Worm (Caenorhabditis elegans) whole organism, L3 larva: Measurements from ENCODE around the gene pmpl-1.

ENCODE experiments used
- ZK546.5 ChIP-seq: sonication (generic microtip); optimal IDR thresholded peaks from 2 replicates; lab custom pipeline; 2017; ENCODE audit warnings: missing biosample characterization, missing genetic modification characterization
- aly-2 ChIP-seq: fragments of 150-350 bp; optimal IDR thresholded peaks from 2 replicates; lab custom pipeline; 2014; ENCODE audit warnings: missing biosample characterization, missing genetic modification characterization
- ceh-16 ChIP-seq: sonication (generic microtip); optimal IDR thresholded peaks from 2 replicates; lab custom pipeline; 2017; ENCODE audit warnings: missing biosample characterization, missing genetic modification characterization
- ceh-28 ChIP-seq: fragments of 150-350 bp; optimal IDR thresholded peaks from 2 replicates; lab custom pipeline; 2014; ENCODE audit warnings: missing biosample characterization, missing genetic modification reagents, missing genetic modification characterization
- ceh-82 ChIP-seq: fragments of 150-350 bp; optimal IDR thresholded peaks from 2 replicates; lab custom pipeline; 2014; ENCODE audit warnings: missing biosample characterization, missing genetic modification characterization
- ceh-9 ChIP-seq: sonication (generic microtip); optimal IDR thresholded peaks from 2 replicates; lab custom pipeline; 2018; ENCODE audit warnings: missing biosample characterization, missing genetic modification characterization
- egl-27 ChIP-seq: sonication (generic microtip); optimal IDR thresholded peaks from 4 replicates; lab custom pipeline; 2017; ENCODE audit warnings: missing biosample characterization, missing genetic modification reagents, missing genetic modification characterization
- elt-1 ChIP-seq: fragments of 150-350 bp; optimal IDR thresholded peaks from 2 replicates; lab custom pipeline; 2014; ENCODE audit warnings: missing biosample characterization, missing genetic modification characterization
- elt-2 ChIP-seq: sonication (generic microtip); optimal IDR thresholded peaks from 2 replicates; lab custom pipeline; 2016; ENCODE audit warnings: missing genetic modification reagents, mild to moderate bottlenecking, missing genetic modification characterization, missing compliant biosample characterization
- elt-3 ChIP-seq, 3 experiments: fragments of 150-350 bp in 1 of 3; sonication (generic microtip) in 2 of 3; optimal IDR thresholded peaks; 2 replicates in 2 of 3; 4 replicates in 1 of 3; lab custom pipeline; 2014 to 2017; ENCODE audit warnings: missing biosample characterization in 3 of 3, missing genetic modification characterization in 3 of 3
- eor-1 ChIP-seq, 2 experiments: fragments of 150-350 bp; optimal IDR thresholded peaks; 2 replicates each; lab custom pipeline; 2014 to 2018; ENCODE audit warnings: missing biosample characterization in 2 of 2, missing genetic modification characterization in 2 of 2
- fos-1 ChIP-seq: fragments of 150-350 bp; optimal IDR thresholded peaks from 2 replicates; lab custom pipeline; 2014; ENCODE audit warnings: missing biosample characterization, missing genetic modification characterization
- hmg-11 ChIP-seq: sonication (generic microtip); optimal IDR thresholded peaks from 2 replicates; lab custom pipeline; 2016; ENCODE audit warnings: missing genetic modification characterization, missing compliant biosample characterization
- jun-1 ChIP-seq: fragments of 150-350 bp; optimal IDR thresholded peaks from 2 replicates; lab custom pipeline; 2014; ENCODE audit warnings: missing biosample characterization, missing genetic modification reagents, missing genetic modification characterization
- lin-15B ChIP-seq: fragments of 150-350 bp; optimal IDR thresholded peaks from 2 replicates; lab custom pipeline; 2014; ENCODE audit warnings: missing biosample characterization, missing genetic modification characterization
- lsy-12 ChIP-seq: sonication (generic microtip); optimal IDR thresholded peaks from 2 replicates; lab custom pipeline; 2016; ENCODE audit warnings: mild to moderate bottlenecking, missing genetic modification characterization, missing compliant biosample characterization
- mdl-1 ChIP-seq: fragments of 150-350 bp; optimal IDR thresholded peaks from 2 replicates; lab custom pipeline; 2014; ENCODE audit warnings: missing biosample characterization, missing genetic modification characterization
- mml-1 ChIP-seq: fragments of 150-350 bp; sonication (generic microtip); optimal IDR thresholded peaks from 3 replicates; lab custom pipeline; 2014; ENCODE audit warnings: missing biosample characterization, missing genetic modification characterization
- nhr-23 ChIP-seq: fragments of 150-350 bp; optimal IDR thresholded peaks from 2 replicates; lab custom pipeline; 2014; ENCODE audit warnings: missing biosample characterization, missing genetic modification reagents, missing genetic modification characterization
- nhr-28 ChIP-seq: fragments of 150-350 bp; optimal IDR thresholded peaks from 2 replicates; lab custom pipeline; 2014; ENCODE audit warnings: missing biosample characterization, missing genetic modification characterization
- nhr-43 ChIP-seq: sonication (generic microtip); optimal IDR thresholded peaks from 2 replicates; lab custom pipeline; 2016; ENCODE audit warnings: mild to moderate bottlenecking, missing genetic modification characterization, missing compliant biosample characterization; ENCODE audit not compliant: poor library complexity, severe bottlenecking
- nhr-67 ChIP-seq: fragments of 150-350 bp; optimal IDR thresholded peaks from 2 replicates; lab custom pipeline; 2014; ENCODE audit warnings: missing biosample characterization, missing genetic modification characterization
- pha-4 ChIP-seq: fragments of 150-350 bp; optimal IDR thresholded peaks from 2 replicates; lab custom pipeline; 2014; ENCODE audit warnings: missing biosample characterization, missing genetic modification reagents, missing genetic modification characterization
- pqm-1 ChIP-seq: fragments of 150-350 bp; optimal IDR thresholded peaks from 2 replicates; lab custom pipeline; 2017; ENCODE audit warnings: missing biosample characterization, missing genetic modification characterization, inconsistent platforms
- sea-2 ChIP-seq: fragments of 150-350 bp; sonication (generic microtip); optimal IDR thresholded peaks from 4 replicates; lab custom pipeline; 2014; ENCODE audit warnings: missing biosample characterization, missing genetic modification reagents, missing genetic modification characterization
- skn-1 ChIP-seq: fragments of 150-350 bp; optimal IDR thresholded peaks from 2 replicates; lab custom pipeline; 2014; ENCODE audit warnings: missing biosample characterization, missing genetic modification characterization
- tbx-2 ChIP-seq: sonication (generic microtip); optimal IDR thresholded peaks from 2 replicates; lab custom pipeline; 2016; ENCODE audit warnings: mild to moderate bottlenecking, missing genetic modification characterization, missing compliant biosample characterization
- unc-62 ChIP-seq: fragments of 150-350 bp; sonication (generic microtip); optimal IDR thresholded peaks from 4 replicates; lab custom pipeline; 2014; ENCODE audit warnings: missing biosample characterization, missing genetic modification reagents, missing genetic modification characterization
- zag-1 ChIP-seq: fragments of 150-350 bp; optimal IDR thresholded peaks from 2 replicates; lab custom pipeline; 2014; ENCODE audit warnings: missing biosample characterization, missing genetic modification characterization

Gene pmpl-1

DNA sequence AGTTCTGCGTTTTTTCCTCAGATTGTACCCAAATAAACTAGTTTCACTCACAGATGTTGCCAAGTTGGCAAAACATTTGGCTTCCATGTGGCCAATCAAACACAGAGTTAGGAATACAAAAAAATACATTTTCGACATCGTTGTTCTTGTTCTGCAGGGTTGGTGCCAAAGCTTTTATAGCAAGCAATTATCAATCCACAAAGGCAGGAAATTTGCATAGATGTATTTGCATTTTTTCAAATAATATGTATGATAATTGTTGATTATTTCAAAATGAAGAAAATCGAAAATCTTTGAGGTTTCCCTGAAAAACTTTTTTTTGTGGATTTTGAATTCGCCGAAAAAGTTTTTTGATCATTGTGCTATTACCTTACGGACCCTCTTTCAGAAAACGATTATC, 25.4 kb upstream of the pmpl-1 start, which contains the start of gene T14G12.11:
T14G12.11 (minus strand) TSS at position 138 of the 400 bp plus-strand sequence.
- TF ChIP-seq jun-1 (tag; lab: Kevin White, UChicago) (no peak), ceh-28 (no peak), elt-3 (tag; optimal IDR thresholded peaks at IDR 0.05; lab: Kevin White, UChicago) (no peak), nhr-43 (tag; lab: Kevin White, UChicago) (no peak), fos-1 (no peak)
- TF ChIP-seq, all 47 proteins: peak for 0

- TF ChIP-seq tbx-2 (tag; lab: Kevin White, UChicago) (no peak), hmg-11 (tag; lab: Kevin White, UChicago) (no peak), fos-1 (no peak)
These were observed 23.5 kb upstream of the pmpl-1 start, which contains the start of gene F47B7.3 for ce11 chrX:3764295-3764694. Gene F47B7.3 (minus strand): TSS chrX:3764395.

DNA sequence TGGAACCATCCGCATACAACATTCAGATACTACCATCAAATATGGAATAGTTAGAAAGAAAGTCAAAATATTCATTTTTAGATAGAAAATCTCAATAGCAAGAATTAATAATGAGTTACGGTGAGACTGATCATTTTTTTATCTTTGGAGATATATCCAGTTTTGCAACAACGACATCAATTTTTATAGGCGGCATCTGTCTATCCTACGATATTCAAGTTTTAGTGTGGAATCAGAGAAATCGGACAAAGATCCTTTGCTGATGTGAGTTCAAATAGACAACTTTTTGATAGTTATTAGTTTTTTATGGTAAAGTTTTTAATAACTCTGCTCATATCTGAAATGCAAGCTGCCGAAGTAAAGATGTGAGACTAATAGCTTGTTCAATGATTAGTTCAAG, 21.3 kb upstream of the pmpl-1 start, which contains the start of gene F47B7.4:
F47B7.4 (minus strand) TSS at position 101 of the 400 bp plus-strand sequence.
- TF ChIP-seq ceh-16 (tag; lab: Kevin White, UChicago) (no peak), jun-1 (tag; lab: Kevin White, UChicago) (no peak), lin-15B (no peak), nhr-67 (tag; lab: Kevin White, UChicago) (no peak), ceh-28 (no peak), elt-2 (tag; lab: Kevin White, UChicago) (no peak), unc-62 (GFP tag; lab: Kevin White, UChicago) (no peak), mdl-1 (tag; lab: Kevin White, UChicago) (no peak), nhr-23 (tag; lab: Kevin White, UChicago) (no peak)

- no peak for TF ChIP-seq pha-4 (tag; lab: Kevin White, UChicago)
- TF ChIP-seq eor-1 (tag; optimal IDR thresholded peaks at IDR 0.05; lab: Kevin White, UChicago), result no peak
- no peak for TF ChIP-seq ZK546.5
- TF ChIP-seq nhr-28 (tag; lab: Kevin White, UChicago), result no peak
- TF ChIP-seq hmg-11 (tag; lab: Kevin White, UChicago), result no peak
- TF ChIP-seq nhr-43 (tag; lab: Kevin White, UChicago), result no peak
- no peak for TF ChIP-seq ceh-28
- no peak for TF ChIP-seq skn-1 (tag; lab: Kevin White, UChicago)
- no peak for TF ChIP-seq zag-1 (tag; lab: Kevin White, UChicago)
- no peak for TF ChIP-seq ceh-16 (tag; lab: Kevin White, UChicago)
- TF ChIP-seq ceh-82 (tag; lab: Kevin White, UChicago), result no peak
- TF ChIP-seq elt-3 (tag; optimal IDR thresholded peaks at IDR 0.05; lab: Kevin White, UChicago), result no peak
- TF ChIP-seq ceh-9 (tag; lab: Kevin White, UChicago), result no peak
- no peak for TF ChIP-seq fos-1
- no peak for TF ChIP-seq lsy-12 (tag; lab: Kevin White, UChicago)
- TF ChIP-seq aly-2 (tag; lab: Kevin White, UChicago), result no peak
- no peak for TF ChIP-seq mml-1 (tag; lab: Kevin White, UChicago)
- no peak for TF ChIP-seq egl-27
- no peak for TF ChIP-seq pqm-1 (tag; lab: Kevin White, UChicago)
These were observed 19.1 kb upstream of the pmpl-1 start, which contains the start of gene F47B7.5 for ce11 chrX:3768717-3769116. Gene F47B7.5 (minus strand): TSS chrX:3768817.

- TF ChIP-seq elt-2 (tag; lab: Kevin White, UChicago) (peak; percentile 24), nhr-23 (tag; lab: Kevin White, UChicago) (peak; percentile 6), lsy-12 (tag; lab: Kevin White, UChicago) (no peak), pha-4 (tag; lab: Kevin White, UChicago) (peak; percentile 53)
These were observed 15.4 kb upstream of the pmpl-1 start, which contains the start of gene F47B7.2 for ce11 chrX:3772405-3772804. Gene F47B7.2 (plus strand): TSS chrX:3772762.

ce11 chrX:3773233-3773632, 14.6 kb upstream of the pmpl-1 start:
- TF ChIP-seq elt-1 (tag; lab: Kevin White, UChicago) (no peak), sea-2 (GFP tag; lab: Kevin White, UChicago) (no peak), nhr-23 (tag; lab: Kevin White, UChicago) (peak; percentile 42)
